Fruit fly (Drosophila melanogaster): ENCODE results near the gene fax.

The fax gene

dm6 chr3L:16411566-16411965, at the start of gene fax (continued):
- TF ChIP-seq Med (GFP tag) (peak; percentile 92), zfh1 (GFP tag; IDR thresholded peaks at IDR 0.05) (peak; percentile 13; the same call in 1 of the 3 replicates), CG1832 (GFP tag; optimal IDR thresholded peaks at IDR 0.05) (peak; percentile 72), CG5180 (GFP tag; optimal IDR thresholded peaks at IDR 0.05) (no peak), Nf-YB (GFP tag; optimal IDR thresholded peaks at IDR 0.05) (peak; percentile 39), slp2 (GFP tag; optimal IDR thresholded peaks at IDR 0.05) (no peak), CG1602 (GFP tag; optimal IDR thresholded peaks at IDR 0.05) (no peak), NFAT (GFP tag; IDR thresholded peaks at IDR 0.05) (no peak), h (optimal IDR thresholded peaks at IDR 0.05) (no peak), B-H1 (GFP tag; IDR thresholded peaks at IDR 0.05) (no peak), CG14050 (GFP tag; IDR thresholded peaks at IDR 0.05) (no peak), CG17361 (GFP tag; IDR thresholded peaks at IDR 0.05) (no peak), hbn (GFP tag; IDR thresholded peaks at IDR 0.05; ENCODE audit: partially characterized antibody) (no peak; the same call in none of the 2 replicates), D (optimal IDR thresholded peaks at IDR 0.05) (no peak), D (GFP tag; optimal IDR thresholded peaks at IDR 0.05) (no peak), CG33557 (GFP tag; optimal IDR thresholded peaks at IDR 0.05) (peak; percentile 19), CG1647 (GFP tag; optimal IDR thresholded peaks at IDR 0.05) (no peak), Xbp1 (GFP tag; optimal IDR thresholded peaks at IDR 0.05) (peak; percentile 3), CG15011 (GFP tag; optimal IDR thresholded peaks at IDR 0.05) (no peak), CG30403 (GFP tag; optimal IDR thresholded peaks at IDR 0.05) (no peak), Taf1 (GFP tag; IDR thresholded peaks at IDR 0.05) (no peak), CG2129 (GFP tag; IDR thresholded peaks at IDR 0.05; ENCODE audit: partially characterized antibody) (no peak), pros (GFP tag; optimal IDR thresholded peaks at IDR 0.05) (peak; percentile 66), Atf-2 (GFP tag; optimal IDR thresholded peaks at IDR 0.05) (no peak), Dfd (GFP tag; optimal IDR thresholded peaks at IDR 0.05) (no peak), pb (GFP tag; optimal IDR thresholded peaks at IDR 0.05) (no peak), stwl (tag; optimal IDR thresholded peaks at IDR 0.05) (peak; percentile 63), gem (tag; optimal IDR thresholded peaks at IDR 0.05) (no peak), ap (GFP tag; IDR thresholded peaks at IDR 0.05) (no peak), CG12219 (GFP tag; optimal IDR thresholded peaks at IDR 0.05) (peak; percentile 8), CG10959 (GFP tag; IDR thresholded peaks at IDR 0.05) (0 out of 2 replicates have a peak, but pooled peaks have one; percentile 11), CG5953 (GFP tag; IDR thresholded peaks at IDR 0.05) (no peak), CG6765 (GFP tag; optimal IDR thresholded peaks at IDR 0.05) (peak; percentile 30), CG11247 (GFP tag; IDR thresholded peaks at IDR 0.05) (0 out of 2 replicates have a peak, but pooled peaks have one; percentile 9), Mrtf (GFP tag; IDR thresholded peaks at IDR 0.05) (no peak), ftz-f1 (GFP tag; optimal IDR thresholded peaks at IDR 0.05) (no peak), salm (tag; optimal IDR thresholded peaks at IDR 0.05) (no peak), CG13424 (tag; optimal IDR thresholded peaks at IDR 0.05) (no peak), dan (GFP tag; IDR thresholded peaks at IDR 0.05) (no peak), NC2β (GFP tag; optimal IDR thresholded peaks at IDR 0.05) (peak; percentile 48), CG5245 (GFP tag; optimal IDR thresholded peaks at IDR 0.05) (no peak), nau (GFP tag; optimal IDR thresholded peaks at IDR 0.05) (peak; percentile 44), org-1 (GFP tag; optimal IDR thresholded peaks at IDR 0.05) (no peak), CG4730 (GFP tag; IDR thresholded peaks at IDR 0.05) (no peak), Mes4 (GFP tag; optimal IDR thresholded peaks at IDR 0.05) (no peak), gfzf (GFP tag; optimal IDR thresholded peaks at IDR 0.05) (peak; percentile 94), slbo (GFP tag; IDR thresholded peaks at IDR 0.05) (no peak), bowl (GFP tag; IDR thresholded peaks at IDR 0.05) (no peak), CG4282 (GFP tag; optimal IDR thresholded peaks at IDR 0.05) (peak; percentile 14), lmd (GFP tag; IDR thresholded peaks at IDR 0.05) (no peak), Dad (GFP tag; optimal IDR thresholded peaks at IDR 0.05) (peak; percentile 13), CG7372 (GFP tag; IDR thresholded peaks at IDR 0.05) (no peak), CG6689 (GFP tag; IDR thresholded peaks at IDR 0.05) (no peak)

Measured in whole organism, embryonic.